Worm (Caenorhabditis elegans) whole organism, midembryonic: ENCODE measurements around the gene str-9.

Experiments
- T22C8.4 ChIP-seq: fragments of 200-800 bp; sonication (Bioruptor generic); IDR thresholded peaks from 2 replicates; pipeline ENCODE4 v1.3.6; 2022; ENCODE audit warnings: missing genetic modification characterization, missing compliant biosample characterization
- cog-1 ChIP-seq: sonication (generic microtip); optimal IDR thresholded peaks from 2 replicates; lab custom pipeline; 2016; ENCODE audit warnings: missing genetic modification characterization, missing compliant biosample characterization
- flt-1 ChIP-seq: fragments of 200-800 bp; sonication (Bioruptor generic); IDR thresholded peaks from 2 replicates; pipeline ENCODE4 v1.3.6; 2022; ENCODE audit warnings: missing genetic modification characterization, missing compliant biosample characterization
- klf-2 ChIP-seq: fragments of 200-800 bp; sonication (Bioruptor generic); conservative IDR thresholded peaks from 2 replicates; pipeline ENCODE4 v1.3.6; 2022; ENCODE audit warnings: missing genetic modification reagents, missing genetic modification characterization, missing compliant biosample characterization
- med-1 ChIP-seq: sonication (generic microtip); optimal IDR thresholded peaks from 2 replicates; lab custom pipeline; 2017; ENCODE audit warnings: missing genetic modification characterization, mild to moderate bottlenecking, missing compliant biosample characterization, antibody characterized with exemption, missing genetic modification reagents; ENCODE audit not compliant: insufficient read depth
- ref-1 ChIP-seq: fragments of 200-800 bp; sonication (Bioruptor generic); conservative IDR thresholded peaks from 2 replicates; pipeline ENCODE4 v1.3.6; 2022; ENCODE audit warnings: missing genetic modification reagents, missing genetic modification characterization, missing compliant biosample characterization
- tab-1 ChIP-seq: fragments of 200-800 bp; sonication (Bioruptor generic); IDR thresholded peaks from 2 replicates; pipeline ENCODE4 v1.3.6; 2022; ENCODE audit warnings: missing genetic modification characterization, missing compliant biosample characterization
- ztf-23 ChIP-seq: fragments of 200-800 bp; sonication (Bioruptor generic); IDR thresholded peaks from 2 replicates; pipeline ENCODE4 v1.3.6; 2022; ENCODE audit warnings: missing genetic modification reagents, missing genetic modification characterization, missing compliant biosample characterization
- ztf-29 ChIP-seq: fragments of 200-800 bp; sonication (Bioruptor generic); IDR thresholded peaks from 2 replicates; pipeline ENCODE4 v1.3.6; 2022; ENCODE audit warnings: missing genetic modification reagents, missing genetic modification characterization, missing compliant biosample characterization

- TF ChIP-seq flt-1 (GFP tag; lab: Robert Waterston, UW) (no peak), T22C8.4 (GFP tag; lab: Robert Waterston, UW) (no peak), ref-1 (GFP tag; lab: Robert Waterston, UW) (no peak), med-1 (GFP tag; lab: Kevin White, UChicago) (no peak), klf-2 (GFP tag; lab: Robert Waterston, UW) (no peak), cog-1 (tag; lab: Kevin White, UChicago) (no peak), ztf-23 (GFP tag; lab: Robert Waterston, UW) (no peak), ztf-29 (GFP tag; lab: Robert Waterston, UW) (no peak), tab-1 (GFP tag; lab: Robert Waterston, UW) (no peak)
These were observed 51.0 kb downstream of the str-9 start, which contains the start of gene srsx-36 for ce11 chrV:15809543-15809942.
